Fruit fly (Drosophila melanogaster) whole organism: Measurements from ENCODE around the gene Gr33a.

ENCODE experiments used
- CG8478 ChIP-seq: fragments of >200 bp; optimal IDR thresholded peaks from 2 replicates; lab custom pipeline; 2018; ENCODE audit warnings: inconsistent platforms
- Dll ChIP-seq: fragments of >200 bp; optimal IDR thresholded peaks from 2 replicates; lab custom pipeline; 2017
- EcR ChIP-seq, 2 experiments: fragments of >200 bp; optimal IDR thresholded peaks; 2 replicates each; lab custom pipeline; 2017; ENCODE audit warnings: missing biosample characterization in 2 of 2, missing genetic modification characterization in 2 of 2, missing genetic modification reagents in 2 of 2
- pan ChIP-seq: fragments of >200 bp; optimal IDR thresholded peaks from 2 replicates; lab custom pipeline; 2017
- psq ChIP-seq: fragments of >200 bp; optimal IDR thresholded peaks from 2 replicates; lab custom pipeline; 2017

DNA sequence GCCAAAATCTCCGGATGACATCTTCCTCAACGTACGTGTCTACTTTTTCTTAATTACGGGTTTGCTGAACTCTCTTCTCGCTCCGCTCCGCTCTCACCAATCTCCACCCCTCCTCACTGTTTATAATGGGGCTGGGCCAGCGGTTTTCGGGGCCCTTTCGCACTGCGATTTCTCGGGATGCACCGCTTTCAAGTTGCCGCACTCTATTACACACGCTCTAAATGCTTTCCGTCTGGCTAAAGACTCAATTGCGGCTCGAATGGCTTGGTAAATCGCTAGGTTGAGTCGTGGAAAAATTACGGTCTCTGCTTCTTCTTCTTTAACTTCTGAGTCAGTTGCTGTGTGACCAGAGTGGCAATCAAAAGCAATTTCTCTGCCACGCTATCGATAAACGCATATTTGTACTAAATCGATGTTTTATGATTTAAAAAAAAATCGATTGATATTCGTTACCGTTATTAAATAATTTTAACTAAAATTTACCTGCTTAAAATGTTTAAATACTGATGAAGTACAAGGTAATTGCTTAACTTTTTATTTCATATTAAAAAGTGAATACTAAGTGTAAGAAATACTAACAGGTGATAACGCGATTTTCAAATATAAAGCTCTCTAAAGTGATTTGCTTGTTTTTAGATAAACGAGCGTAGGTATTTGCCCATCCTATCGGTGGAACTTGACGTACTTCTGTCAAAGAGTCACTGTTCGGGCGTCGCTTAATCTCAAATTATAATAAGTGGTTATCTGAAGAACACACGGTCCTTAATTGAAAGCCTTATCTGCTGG, 28.8 kb upstream of the Gr33a start, which contains the start of the genes Rab6 and Phae1:
- TF ChIP-seq Dll (lab: Kevin White, UChicago) (peak; percentile 68), psq (lab: Kevin White, UChicago) (no peak), pan (no peak), CG8478 (lab: Kevin White, UChicago) (no peak), EcR (GFP tag; optimal IDR thresholded peaks at IDR 0.05; lab: Kevin White, UChicago) (no peak)
